Worm (Caenorhabditis elegans) whole organism, L4 larva: ENCODE measurements around the gene pfd-2.
A peak's percentile ranks its signal among the peaks of the same experiment; 100 is the strongest.

Source experiments
- D1046.2 ChIP-seq: fragments of 200-800 bp; sonication (Bioruptor generic); IDR thresholded peaks from 2 replicates; pipeline ENCODE4 v1.3.6; 2022; ENCODE audit warnings: missing genetic modification characterization, missing compliant biosample characterization
- F10B5.3 ChIP-seq: sonication (generic microtip); optimal IDR thresholded peaks from 2 replicates; lab custom pipeline; 2016; ENCODE audit warnings: mild to moderate bottlenecking, missing genetic modification characterization, missing compliant biosample characterization
- F26F4.8 ChIP-seq: fragments of 200-800 bp; sonication (Bioruptor generic); conservative IDR thresholded peaks from 2 replicates; pipeline ENCODE4 v1.3.6; 2022; ENCODE audit warnings: missing genetic modification characterization, missing compliant biosample characterization
- F37D6.2 ChIP-seq: sonication (generic microtip); optimal IDR thresholded peaks from 2 replicates; lab custom pipeline; 2016; ENCODE audit warnings: mild to moderate bottlenecking, missing genetic modification characterization, missing compliant biosample characterization
- F44E2.7 ChIP-seq: fragments of 200-800 bp; sonication (Bioruptor generic); IDR thresholded peaks from 2 replicates; pipeline ENCODE4 v2.1.2; 2022; ENCODE audit warnings: missing genetic modification characterization, missing compliant biosample characterization
- F49E8.2 ChIP-seq: sonication (generic microtip); optimal IDR thresholded peaks from 2 replicates; lab custom pipeline; 2016; ENCODE audit warnings: missing compliant biosample characterization, mild to moderate bottlenecking, missing genetic modification characterization, borderline replicate concordance
- R02D3.7 ChIP-seq: fragments of 150-350 bp; sonication (generic microtip); optimal IDR thresholded peaks from 3 replicates; lab custom pipeline; 2014; ENCODE audit warnings: missing biosample characterization, missing genetic modification characterization
- Y105C5A.15 ChIP-seq: fragments of 200-800 bp; sonication (Bioruptor generic); IDR thresholded peaks from 2 replicates; pipeline ENCODE4 v1.3.6; 2022; ENCODE audit warnings: missing genetic modification characterization, missing compliant biosample characterization
- aha-1 ChIP-seq: fragments of 150-350 bp; peaks from one replicate; lab custom pipeline; 2014; ENCODE audit warnings: missing biosample characterization, missing genetic modification characterization
- aly-2 ChIP-seq: sonication (generic microtip); optimal IDR thresholded peaks from 2 replicates; lab custom pipeline; 2018; ENCODE audit warnings: missing biosample characterization, missing genetic modification characterization
- attf-4 ChIP-seq: sonication (generic microtip); optimal IDR thresholded peaks from 3 replicates; lab custom pipeline; 2017; ENCODE audit warnings: missing biosample characterization, missing genetic modification characterization
- ceh-28 ChIP-seq: fragments of 150-350 bp; optimal IDR thresholded peaks from 2 replicates; lab custom pipeline; 2014; ENCODE audit warnings: missing biosample characterization, missing genetic modification reagents, missing genetic modification characterization
- ceh-44 ChIP-seq: fragments of 200-800 bp; sonication (Bioruptor generic); IDR thresholded peaks from 2 replicates; pipeline ENCODE4 v1.3.6; 2022; ENCODE audit warnings: missing genetic modification reagents, missing genetic modification characterization, missing compliant biosample characterization
- ceh-62 ChIP-seq: sonication (generic microtip); optimal IDR thresholded peaks from 2 replicates; lab custom pipeline; 2017; ENCODE audit warnings: missing biosample characterization, missing genetic modification characterization
- ces-1 ChIP-seq: fragments of 150-350 bp; sonication (generic microtip); optimal IDR thresholded peaks from 4 replicates; lab custom pipeline; 2014; ENCODE audit warnings: missing biosample characterization, missing genetic modification reagents, missing genetic modification characterization
- daf-12 ChIP-seq: fragments of 150-350 bp; optimal IDR thresholded peaks from 2 replicates; lab custom pipeline; 2014; ENCODE audit warnings: missing biosample characterization, missing genetic modification reagents, missing genetic modification characterization
- dmd-6 ChIP-seq: fragments of 200-800 bp; sonication (Bioruptor generic); IDR thresholded peaks from 2 replicates; pipeline ENCODE4 v1.3.6; 2022; ENCODE audit warnings: missing genetic modification reagents, missing genetic modification characterization, missing compliant biosample characterization
- dmd-8 ChIP-seq: fragments of 200-800 bp; sonication (Bioruptor generic); IDR thresholded peaks from 2 replicates; pipeline ENCODE4 v1.3.6; 2022; ENCODE audit warnings: missing genetic modification characterization, missing compliant biosample characterization
- dmd-9 ChIP-seq: fragments of 200-800 bp; sonication (Bioruptor generic); IDR thresholded peaks from 2 replicates; pipeline ENCODE4 v1.3.6; 2022; ENCODE audit warnings: missing genetic modification reagents, missing genetic modification characterization, missing compliant biosample characterization
- dpl-1 ChIP-seq: fragments of 150-350 bp; optimal IDR thresholded peaks from 2 replicates; lab custom pipeline; 2014; ENCODE audit warnings: missing biosample characterization, missing genetic modification reagents, missing genetic modification characterization
- dve-1 ChIP-seq: sonication (generic microtip); optimal IDR thresholded peaks from 2 replicates; lab custom pipeline; 2017; ENCODE audit warnings: antibody characterized with exemption, mild to moderate bottlenecking, missing genetic modification characterization, missing compliant biosample characterization; ENCODE audit not compliant: insufficient read depth
- egl-43 ChIP-seq: fragments of 200-800 bp; sonication (Bioruptor generic); IDR thresholded peaks from 2 replicates; pipeline ENCODE4 v1.3.6; 2022; ENCODE audit warnings: missing genetic modification reagents, missing genetic modification characterization, missing compliant biosample characterization
- gei-8 ChIP-seq: fragments of 200-800 bp; sonication (Bioruptor generic); optimal IDR thresholded peaks from 2 replicates; lab custom pipeline; 2018; ENCODE audit warnings: mild to moderate bottlenecking, missing genetic modification characterization, missing compliant biosample characterization
- hif-1 ChIP-seq, 2 experiments: sonication (generic microtip); optimal IDR thresholded peaks; 2 replicates each; lab custom pipeline; 2016 to 2017; ENCODE audit warnings: missing compliant biosample characterization in 2 of 2, missing genetic modification characterization in 2 of 2, missing genetic modification reagents in 2 of 2, missing genotype in 2 of 2, mild to moderate bottlenecking in 1 of 2
- lin-13 ChIP-seq: fragments of 150-350 bp; optimal IDR thresholded peaks from 2 replicates; lab custom pipeline; 2014; ENCODE audit warnings: missing biosample characterization, missing genetic modification reagents, missing genetic modification characterization
- lin-29 ChIP-seq: fragments of 200-800 bp; sonication (Bioruptor generic); IDR thresholded peaks from 2 replicates; pipeline ENCODE4 v1.3.6; 2022; ENCODE audit warnings: missing genetic modification reagents, missing genetic modification characterization, missing compliant biosample characterization
- lin-38 ChIP-seq: fragments of 200-800 bp; sonication (Bioruptor generic); IDR thresholded peaks from 2 replicates; pipeline ENCODE4 v1.3.6; 2022; ENCODE audit warnings: missing genetic modification reagents, missing genetic modification characterization, missing compliant biosample characterization
- lin-39 ChIP-seq: fragments of 150-350 bp; optimal IDR thresholded peaks from 2 replicates; lab custom pipeline; 2014; ENCODE audit warnings: missing biosample characterization, missing genetic modification reagents, missing genetic modification characterization
- lir-3 ChIP-seq: sonication (generic microtip); optimal IDR thresholded peaks from 2 replicates; lab custom pipeline; 2016; ENCODE audit warnings: mild to moderate bottlenecking, missing genetic modification characterization, missing compliant biosample characterization
- madf-5 ChIP-seq, 2 experiments: fragments of 200-800 bp; sonication (Bioruptor generic); IDR thresholded peaks; 2 replicates each; pipeline ENCODE4 v1.3.6; 2022; ENCODE audit warnings: missing compliant biosample characterization in 2 of 2, missing genetic modification characterization in 2 of 2
- mep-1 ChIP-seq: fragments of 150-350 bp; sonication (generic microtip); optimal IDR thresholded peaks from 3 replicates; lab custom pipeline; 2014; ENCODE audit warnings: missing biosample characterization, missing genetic modification characterization
- mxl-2 ChIP-seq: fragments of 200-800 bp; sonication (Bioruptor generic); conservative IDR thresholded peaks from 2 replicates; pipeline ENCODE4 v1.3.6; 2022; ENCODE audit warnings: missing genetic modification reagents, missing genetic modification characterization, missing compliant biosample characterization
- nhr-11 ChIP-seq: fragments of 150-350 bp; optimal IDR thresholded peaks from 2 replicates; lab custom pipeline; 2014; ENCODE audit warnings: missing biosample characterization, missing genetic modification characterization
- nhr-111 ChIP-seq: fragments of 200-800 bp; sonication (Bioruptor generic); optimal IDR thresholded peaks from 2 replicates; lab custom pipeline; 2018; ENCODE audit warnings: mild to moderate bottlenecking, missing genetic modification characterization, missing compliant biosample characterization
- nhr-25 ChIP-seq: sonication (generic microtip); optimal IDR thresholded peaks from 2 replicates; lab custom pipeline; 2017; ENCODE audit warnings: missing genetic modification characterization, mild to moderate bottlenecking, missing compliant biosample characterization, antibody characterized with exemption, moderate library complexity, borderline replicate concordance; ENCODE audit not compliant: insufficient read depth
- nhr-41 ChIP-seq: fragments of 200-800 bp; sonication (Bioruptor generic); IDR thresholded peaks from 2 replicates; pipeline ENCODE4 v1.3.6; 2022; ENCODE audit warnings: missing genetic modification reagents, missing genetic modification characterization, missing compliant biosample characterization
- pha-4 ChIP-seq, 2 experiments: fragments of 150-350 bp in 1 of 2; fragments of 200-800 bp in 1 of 2; sonication (Bioruptor generic) in 1 of 2; IDR thresholded peaks in 1 of 2; optimal IDR thresholded peaks in 1 of 2; 2 replicates each; pipeline versions ENCODE4 v1.3.6 to Lab custom; 2014 to 2022; ENCODE audit warnings: missing genetic modification characterization in 2 of 2, missing genetic modification reagents in 2 of 2, missing biosample characterization in 1 of 2, missing compliant biosample characterization in 1 of 2
- rbr-2 ChIP-seq: sonication (generic microtip); optimal IDR thresholded peaks from 2 replicates; lab custom pipeline; 2016; ENCODE audit warnings: missing genotype, missing genetic modification characterization, missing compliant biosample characterization
- set-16 ChIP-seq: fragments of 200-800 bp; sonication (Bioruptor generic); IDR thresholded peaks from 2 replicates; pipeline ENCODE4 v1.3.6; 2022; ENCODE audit warnings: missing genetic modification reagents, missing genetic modification characterization, missing compliant biosample characterization
- snpc-1.2 ChIP-seq: fragments of 200-800 bp; sonication (Bioruptor generic); IDR thresholded peaks from 2 replicates; pipeline ENCODE4 v1.3.6; 2022; ENCODE audit warnings: missing genetic modification reagents, missing genetic modification characterization, missing compliant biosample characterization
- snpc-4 ChIP-seq: fragments of 150-350 bp; optimal IDR thresholded peaks from 2 replicates; lab custom pipeline; 2014; ENCODE audit warnings: missing biosample characterization, missing genetic modification characterization
- spr-3 ChIP-seq: fragments of 200-800 bp; sonication (Bioruptor generic); optimal IDR thresholded peaks from 2 replicates; lab custom pipeline; 2018; ENCODE audit warnings: mild to moderate bottlenecking, missing genetic modification characterization, missing compliant biosample characterization
- tag-97 ChIP-seq: fragments of 200-800 bp; sonication (Bioruptor generic); IDR thresholded peaks from 2 replicates; pipeline ENCODE4 v1.3.6; 2022; ENCODE audit warnings: missing genetic modification characterization, missing compliant biosample characterization
- unc-130 ChIP-seq: sonication (generic microtip); optimal IDR thresholded peaks from 2 replicates; lab custom pipeline; 2016; ENCODE audit warnings: missing genetic modification reagents, missing genetic modification characterization, missing compliant biosample characterization
- unc-62 ChIP-seq, 3 experiments: fragments of 150-350 bp in 1 of 3; sonication (generic microtip); optimal IDR thresholded peaks in 2 of 3; peaks in 1 of 3; 1 replicate in 1 of 3; 2 replicates in 2 of 3; lab custom pipeline; 2014 to 2017; ENCODE audit warnings: missing biosample characterization in 3 of 3, missing genetic modification characterization in 3 of 3, missing genetic modification reagents in 3 of 3, missing genotype in 1 of 3
- vab-7 ChIP-seq: fragments of 200-800 bp; sonication (Bioruptor generic); IDR thresholded peaks from 2 replicates; pipeline ENCODE4 v1.3.6; 2022; ENCODE audit warnings: missing genetic modification reagents, missing genetic modification characterization, missing compliant biosample characterization
- zfp-3 ChIP-seq: fragments of 200-800 bp; sonication (Bioruptor generic); conservative IDR thresholded peaks from 2 replicates; pipeline ENCODE4 v1.3.6; 2022; ENCODE audit warnings: missing genetic modification reagents, missing genetic modification characterization, missing compliant biosample characterization
- zip-11 ChIP-seq: fragments of 200-800 bp; sonication (Bioruptor generic); IDR thresholded peaks from 2 replicates; pipeline ENCODE4 v1.3.6; 2022; ENCODE audit warnings: missing genetic modification characterization, missing compliant biosample characterization
- zip-2 ChIP-seq: fragments of 150-350 bp; optimal IDR thresholded peaks from 2 replicates; lab custom pipeline; 2014; ENCODE audit warnings: missing biosample characterization, missing genetic modification characterization

The pfd-2 gene

DNA sequence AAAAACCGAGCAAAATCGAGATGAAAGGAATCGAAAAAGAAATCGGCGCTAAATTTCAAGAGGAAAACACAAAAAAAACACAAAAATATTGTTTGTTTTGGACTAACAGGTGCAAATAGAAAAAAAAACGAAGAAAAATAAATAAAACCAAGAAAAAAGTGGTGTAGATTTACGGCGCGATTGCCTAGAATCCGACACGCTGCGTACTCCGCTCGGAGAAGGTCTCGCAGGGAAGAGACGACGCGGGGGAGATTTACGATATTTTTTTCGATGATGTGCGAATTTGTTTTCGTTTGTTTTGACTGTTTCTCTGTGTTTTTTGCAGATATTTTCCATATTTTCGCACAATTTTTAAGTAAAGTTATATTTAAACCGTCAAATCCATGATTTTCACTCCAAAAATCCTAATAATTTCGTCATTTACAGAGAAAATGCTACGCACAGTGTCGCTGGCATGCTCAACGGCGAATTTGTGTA is 27.3 kb upstream of the pfd-2 start, which contains the start of gene sco-1 (continued):
- TF ChIP-seq vab-7 (GFP tag; lab: Robert Waterston, UW) (peak; percentile 79), F26F4.8 (no peak), ceh-62 (no peak), nhr-11 (peak; percentile 90), aha-1 (tag; lab: Kevin White, UChicago) (peak; percentile 93), F37D6.2 (tag; lab: Kevin White, UChicago) (peak; percentile 87), R02D3.7 (peak; percentile 98), F49E8.2 (peak; percentile 59), nhr-41 (GFP tag; lab: Robert Waterston, UW) (no peak), ceh-44 (peak; percentile 58; the same call in 1 of the 2 replicates), zfp-3 (GFP tag; lab: Robert Waterston, UW) (peak; percentile 87; the same call in 1 of the 2 replicates), dmd-8 (GFP tag; lab: Robert Waterston, UW) (no peak), daf-12 (tag; lab: Kevin White, UChicago) (no peak), dpl-1 (GFP tag; lab: Kevin White, UChicago) (peak; percentile 90), ces-1 (GFP tag; lab: Kevin White, UChicago) (peak; percentile 42), attf-4 (tag; lab: Kevin White, UChicago) (no peak), lin-38 (GFP tag; lab: Robert Waterston, UW) (peak; percentile 88), snpc-1.2 (GFP tag; lab: Robert Waterston, UW) (0 out of 2 replicates have a peak, but pooled peaks have one; percentile 16), hif-1 (tag; optimal IDR thresholded peaks at IDR 0.05; lab: Kevin White, UChicago) (peak in 1 of 2 experiments; percentile 95), lin-39 (tag; lab: Kevin White, UChicago) (peak; percentile 30), aly-2 (tag; lab: Kevin White, UChicago) (no peak), nhr-111 (no peak), madf-5 (GFP tag; IDR thresholded peaks at IDR 0.05; lab: Robert Waterston, UW) (0 out of 4 replicates have a peak, but pooled peaks of 1 of the 2 experiments have one; percentile 4), snpc-4 (tag; lab: Kevin White, UChicago) (peak; percentile 60), dmd-9 (GFP tag; lab: Robert Waterston, UW) (peak; percentile 94), Y105C5A.15 (GFP tag; lab: Robert Waterston, UW) (no peak), unc-130 (GFP tag; lab: Kevin White, UChicago) (peak; percentile 92), ceh-28 (no peak), mep-1 (tag; lab: Kevin White, UChicago) (peak; percentile 98), nhr-25 (tag; lab: Kevin White, UChicago) (peak; percentile 92), lin-13 (GFP tag; lab: Kevin White, UChicago) (peak; percentile 93), zip-2 (peak; percentile 70), rbr-2 (tag; lab: Kevin White, UChicago) (peak; percentile 93), spr-3 (peak; percentile 56), mxl-2 (0 out of 2 replicates have a peak, but pooled peaks have one; percentile 11), set-16 (GFP tag; lab: Robert Waterston, UW) (no peak), lir-3 (peak; percentile 24), dve-1 (tag; lab: Kevin White, UChicago) (peak; percentile 95), egl-43 (peak; percentile 86), dmd-6 (GFP tag; lab: Robert Waterston, UW) (peak; percentile 95), pha-4 (GFP tag; IDR thresholded peaks at IDR 0.05; lab: Robert Waterston, UW) (peak; percentile 87), pha-4 (tag; optimal IDR thresholded peaks at IDR 0.05; lab: Kevin White, UChicago) (peak; percentile 82), F10B5.3 (tag; lab: Kevin White, UChicago) (no peak), tag-97 (GFP tag; lab: Robert Waterston, UW) (peak; percentile 95), D1046.2 (peak; percentile 74; the same call in 1 of the 2 replicates), unc-62 (GFP tag; optimal IDR thresholded peaks at IDR 0.05 in 1 of 2; lab: Kevin White, UChicago) (peak in 1 of 2 experiments; percentile 38), unc-62 (tag; optimal IDR thresholded peaks at IDR 0.05; lab: Kevin White, UChicago) (no peak), F44E2.7 (GFP tag; lab: Robert Waterston, UW) (no peak), gei-8 (GFP tag; lab: Kevin White, UChicago) (peak; percentile 50), zip-11 (GFP tag; lab: Robert Waterston, UW) (no peak), lin-29 (GFP tag; lab: Robert Waterston, UW) (peak; percentile 89)
